Worm (Caenorhabditis elegans) whole organism, young adult: Measurements from ENCODE around the gene C15H7.4.

Experiments used
- F33H1.4 ChIP-seq: fragments of 200-800 bp; sonication (Bioruptor generic); IDR thresholded peaks from 2 replicates; pipeline ENCODE4 v1.3.6; 2022; ENCODE audit warnings: missing genetic modification reagents, missing genetic modification characterization, missing compliant biosample characterization
- F52B5.7 ChIP-seq: sonication (generic microtip); optimal IDR thresholded peaks from 2 replicates; lab custom pipeline; 2016; ENCODE audit warnings: mild to moderate bottlenecking, missing genetic modification characterization, missing compliant biosample characterization
- Y79H2A.3 ChIP-seq: fragments of 200-800 bp; sonication (Bioruptor generic); conservative IDR thresholded peaks from 2 replicates; pipeline ENCODE4 v1.3.6; 2022; ENCODE audit warnings: missing genetic modification reagents, missing genetic modification characterization, missing compliant biosample characterization
- aptf-2 ChIP-seq: fragments of 200-800 bp; sonication (Bioruptor generic); conservative IDR thresholded peaks from 2 replicates; pipeline ENCODE4 v1.3.6; 2022; ENCODE audit warnings: missing genetic modification reagents, missing genetic modification characterization, missing compliant biosample characterization
- bed-1 ChIP-seq: fragments of 200-800 bp; sonication (Bioruptor generic); IDR thresholded peaks from 2 replicates; pipeline ENCODE4 v1.3.6; 2022; ENCODE audit warnings: missing genetic modification reagents, missing genetic modification characterization, missing compliant biosample characterization
- efl-1 ChIP-seq: fragments of 150-350 bp; optimal IDR thresholded peaks from 2 replicates; lab custom pipeline; 2014; ENCODE audit warnings: missing biosample characterization, missing genetic modification reagents, missing genetic modification characterization
- lsy-27 ChIP-seq: sonication (generic microtip); optimal IDR thresholded peaks from 2 replicates; lab custom pipeline; 2017; ENCODE audit warnings: missing genetic modification characterization, mild to moderate bottlenecking, missing compliant biosample characterization, antibody characterized with exemption, missing genotype, borderline replicate concordance; ENCODE audit not compliant: insufficient read depth
- nfya-1 ChIP-seq: sonication (generic microtip); optimal IDR thresholded peaks from 2 replicates; lab custom pipeline; 2017; ENCODE audit warnings: antibody characterized with exemption, missing compliant biosample characterization, missing genetic modification characterization, borderline replicate concordance; ENCODE audit not compliant: insufficient read depth
- nfya-2 ChIP-seq: fragments of 200-800 bp; sonication (Bioruptor generic); IDR thresholded peaks from 2 replicates; pipeline ENCODE4 v1.3.6; 2022; ENCODE audit warnings: missing genetic modification reagents, missing genetic modification characterization, missing compliant biosample characterization
- sea-2 ChIP-seq: fragments of 200-800 bp; sonication (Bioruptor generic); IDR thresholded peaks from 2 replicates; pipeline ENCODE4 v1.3.6; 2022; ENCODE audit warnings: missing genetic modification characterization, missing compliant biosample characterization
- snpc-4 ChIP-seq, 5 experiments: fragments of 150-350 bp in 1 of 5; sonication (generic microtip) in 4 of 5; optimal IDR thresholded peaks; 2 replicates each; lab custom pipeline; 2014 to 2018; ENCODE audit warnings: missing genetic modification characterization in 5 of 5, missing biosample characterization in 3 of 5, antibody characterized with exemption in 2 of 5, mild to moderate bottlenecking in 2 of 5, missing compliant biosample characterization in 2 of 5, missing genotype in 2 of 5, moderate library complexity in 2 of 5, missing genetic modification reagents in 1 of 5
- unc-130 ChIP-seq: sonication (generic microtip); optimal IDR thresholded peaks from 2 replicates; lab custom pipeline; 2016; ENCODE audit warnings: missing genetic modification reagents, missing genetic modification characterization, missing compliant biosample characterization
- unc-62 ChIP-seq: fragments of 150-350 bp; optimal IDR thresholded peaks from 2 replicates; lab custom pipeline; 2014; ENCODE audit warnings: missing biosample characterization, missing genetic modification reagents, missing genetic modification characterization
- xnd-1 ChIP-seq: sonication (generic microtip); optimal IDR thresholded peaks from 2 replicates; lab custom pipeline; 2016; ENCODE audit warnings: missing genotype, missing genetic modification reagents, missing genetic modification characterization, missing compliant biosample characterization

DNA sequence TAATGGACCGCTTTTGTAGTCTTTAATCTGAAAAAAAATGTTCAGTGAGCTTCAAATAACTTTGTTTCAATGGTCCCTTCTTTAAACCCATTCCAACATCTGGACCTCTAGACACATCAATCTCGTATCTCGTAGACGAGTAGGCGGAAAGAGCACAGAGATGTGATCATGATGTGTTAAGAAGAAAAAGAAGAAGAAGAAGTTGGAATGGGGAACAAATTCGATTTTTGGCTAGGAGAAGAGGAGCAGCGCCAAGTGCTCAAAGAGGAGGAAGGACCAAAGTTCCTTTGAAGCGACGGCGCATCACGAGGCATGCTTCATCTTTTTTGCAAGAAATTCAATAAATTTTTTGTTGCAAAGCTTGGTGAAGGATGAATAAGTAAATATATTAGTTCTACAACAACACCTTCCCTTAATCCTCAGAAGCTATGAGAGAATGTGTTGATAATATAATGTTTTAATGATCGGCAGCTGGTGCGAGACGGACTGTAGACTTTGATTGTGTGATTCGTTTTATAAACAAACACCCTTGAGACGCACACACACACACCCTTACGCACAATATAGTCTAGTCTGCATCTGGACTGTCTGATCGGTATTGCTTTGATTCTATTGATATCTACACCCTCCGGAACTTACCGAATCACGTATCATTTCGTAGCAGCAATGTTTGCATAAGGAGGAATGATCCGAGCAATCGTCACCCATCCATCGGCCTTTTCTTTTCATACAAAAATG, 9.0 kb upstream of the C15H7.4 start:
- TF ChIP-seq bed-1 (GFP tag; lab: Robert Waterston, UW) (no peak), Y79H2A.3 (no peak), unc-130 (GFP tag; lab: Kevin White, UChicago) (no peak), efl-1 (no peak), unc-62 (GFP tag; lab: Kevin White, UChicago) (no peak), F33H1.4 (no peak), aptf-2 (GFP tag; lab: Robert Waterston, UW) (no peak), F52B5.7 (tag; lab: Kevin White, UChicago) (no peak), snpc-4 (GFP tag; optimal IDR thresholded peaks at IDR 0.05; lab: Kevin White, UChicago) (no peak), snpc-4 (tag; optimal IDR thresholded peaks at IDR 0.05; lab: Kevin White, UChicago) (no peak), nfya-1 (tag; lab: Kevin White, UChicago) (no peak), nfya-2 (GFP tag; lab: Robert Waterston, UW) (no peak), sea-2 (GFP tag; lab: Robert Waterston, UW) (no peak), lsy-27 (tag; lab: Kevin White, UChicago) (no peak), xnd-1 (no peak)
